Fruit fly (Drosophila melanogaster): ENCODE data around the gene RpL13A.
A peak's percentile ranks its signal among the peaks of the same experiment; 100 is the strongest.

RpL13A gene

dm6 chr3R:5620387-5620956, 3.8 kb upstream of the RpL13A start (continued):
- TF ChIP-seq dm (GFP tag; optimal IDR thresholded peaks at IDR 0.05) (peak; percentile 46), Bteb2 (GFP tag; optimal IDR thresholded peaks at IDR 0.05) (no peak), jumu (GFP tag; optimal IDR thresholded peaks at IDR 0.05) (peak; percentile 63), CG9932 (GFP tag; IDR thresholded peaks at IDR 0.05) (peak; percentile 51; the same call in 1 of the 2 replicates), pfk (GFP tag; optimal IDR thresholded peaks at IDR 0.05) (no peak), az2 (GFP tag; optimal IDR thresholded peaks at IDR 0.05) (peak; percentile 52), tll (GFP tag; optimal IDR thresholded peaks at IDR 0.05) (no peak), gsb (GFP tag; IDR thresholded peaks at IDR 0.05) (0 out of 2 replicates have a peak, but pooled peaks have one; percentile 9), CG8359 (GFP tag; optimal IDR thresholded peaks at IDR 0.05; ENCODE audit: borderline replicate concordance) (no peak), unc-4 (GFP tag; IDR thresholded peaks at IDR 0.05; ENCODE audit: partially characterized antibody) (no peak), CG10959 (GFP tag; IDR thresholded peaks at IDR 0.05) (no peak), CG14050 (GFP tag; IDR thresholded peaks at IDR 0.05) (no peak), tna (GFP tag; IDR thresholded peaks at IDR 0.05; ENCODE audit: partially characterized antibody) (no peak), CG30431 (GFP tag; optimal IDR thresholded peaks at IDR 0.05) (peak; percentile 37), hb (GFP tag; IDR thresholded peaks at IDR 0.05; ENCODE audit: partially characterized antibody) (no peak), sna (GFP tag; IDR thresholded peaks at IDR 0.05; ENCODE audit: partially characterized antibody) (no peak), CG12659 (GFP tag; optimal IDR thresholded peaks at IDR 0.05) (peak; percentile 62), tap (tag; optimal IDR thresholded peaks at IDR 0.05) (peak; percentile 47), lilli (GFP tag; optimal IDR thresholded peaks at IDR 0.05) (peak; percentile 63), Mrtf (GFP tag; IDR thresholded peaks at IDR 0.05) (peak; percentile 65), CG13424 (tag; optimal IDR thresholded peaks at IDR 0.05) (peak; percentile 60), CTCF (GFP tag; optimal IDR thresholded peaks at IDR 0.05) (peak; percentile 4), Sox100B (GFP tag; optimal IDR thresholded peaks at IDR 0.05) (peak; percentile 72), CG32767 (GFP tag; IDR thresholded peaks at IDR 0.05) (no peak), CG13775 (GFP tag; optimal IDR thresholded peaks at IDR 0.05) (peak; percentile 68), Fer2 (tag; optimal IDR thresholded peaks at IDR 0.05) (no peak), CG12104 (GFP tag; optimal IDR thresholded peaks at IDR 0.05) (peak; percentile 73), tin (GFP tag; optimal IDR thresholded peaks at IDR 0.05) (peak; percentile 47), CG10565 (GFP tag; optimal IDR thresholded peaks at IDR 0.05) (no peak), CG1024 (GFP tag; IDR thresholded peaks at IDR 0.05) (peak; percentile 69), Hr51 (GFP tag; optimal IDR thresholded peaks at IDR 0.05) (peak in 1 of 2 experiments; percentile 70), CG3065 (GFP tag; optimal IDR thresholded peaks at IDR 0.05) (no peak), phol (tag; optimal IDR thresholded peaks at IDR 0.05) (peak; percentile 71), B-H1 (GFP tag; IDR thresholded peaks at IDR 0.05) (peak; percentile 33; the same call in 2 of the 3 replicates), Blimp-1 (GFP tag; optimal IDR thresholded peaks at IDR 0.05) (no peak), sens (GFP tag) (peak; percentile 93), nom (GFP tag; optimal IDR thresholded peaks at IDR 0.05) (no peak), Aef1 (GFP tag; IDR thresholded peaks at IDR 0.05) (peak; percentile 30; the same call in 1 of the 3 replicates), CG2875 (GFP tag; optimal IDR thresholded peaks at IDR 0.05) (peak; percentile 54), CG1792 (GFP tag; optimal IDR thresholded peaks at IDR 0.05) (peak; percentile 40), gfzf (GFP tag; optimal IDR thresholded peaks at IDR 0.05) (no peak), Mes4 (GFP tag; optimal IDR thresholded peaks at IDR 0.05) (peak; percentile 70), Gsc (GFP tag; IDR thresholded peaks at IDR 0.05) (peak; percentile 13; the same call in 1 of the 2 replicates), bcd (GFP tag; optimal IDR thresholded peaks at IDR 0.05) (peak; percentile 59), CG17802 (tag; optimal IDR thresholded peaks at IDR 0.05) (peak; percentile 54), Ada2b (GFP tag; IDR thresholded peaks at IDR 0.05) (0 out of 2 replicates have a peak, but pooled peaks have one; percentile 46), sima (GFP tag; optimal IDR thresholded peaks at IDR 0.05) (no peak), lmd (GFP tag; IDR thresholded peaks at IDR 0.05) (peak; percentile 69), CG8388 (GFP tag; optimal IDR thresholded peaks at IDR 0.05) (peak; percentile 62), Oaz (GFP tag; IDR thresholded peaks at IDR 0.05) (no peak)

All from whole organism, embryonic.